Fruit fly (Drosophila melanogaster): ENCODE data around the gene Syp.
A peak's percentile ranks its signal among the peaks of the same experiment; 100 is the strongest.

Syp gene

dm6 chr3R:20791212-20791789, 34.8 kb downstream of the Syp start:
- no peak for TF ChIP-seq fd96Ca (GFP tag; IDR thresholded peaks at IDR 0.05)
- TF ChIP-seq D1 (tag; optimal IDR thresholded peaks at IDR 0.05) = no peak
- no peak for TF ChIP-seq CG10348 (GFP tag; IDR thresholded peaks at IDR 0.05)
- no peak for TF ChIP-seq CG12605 (GFP tag; IDR thresholded peaks at IDR 0.05)
- TF ChIP-seq CG15710 (tag; optimal IDR thresholded peaks at IDR 0.05) = no peak
- no peak for TF ChIP-seq Snoo (tag; optimal IDR thresholded peaks at IDR 0.05)
- no peak for TF ChIP-seq gl (tag; optimal IDR thresholded peaks at IDR 0.05)
- no peak for TF ChIP-seq CG34367 (tag; optimal IDR thresholded peaks at IDR 0.05)
- no peak for TF ChIP-seq Pif1A (GFP tag; optimal IDR thresholded peaks at IDR 0.05)
- TF ChIP-seq CG17806 (tag; optimal IDR thresholded peaks at IDR 0.05) = no peak
- TF ChIP-seq CG4496 (GFP tag; IDR thresholded peaks at IDR 0.05) = 0 out of 3 replicates have a peak, but pooled peaks have one; percentile 25
- peak; percentile 90 for TF ChIP-seq EcR (GFP tag; optimal IDR thresholded peaks at IDR 0.05)
- TF ChIP-seq rn (GFP tag; IDR thresholded peaks at IDR 0.05) = no peak
- no peak for TF ChIP-seq CG8301 (tag; optimal IDR thresholded peaks at IDR 0.05)
- no peak for TF ChIP-seq CG8159 (tag; optimal IDR thresholded peaks at IDR 0.05)
- TF ChIP-seq CG14655 (GFP tag; optimal IDR thresholded peaks at IDR 0.05) = no peak

DNA sequence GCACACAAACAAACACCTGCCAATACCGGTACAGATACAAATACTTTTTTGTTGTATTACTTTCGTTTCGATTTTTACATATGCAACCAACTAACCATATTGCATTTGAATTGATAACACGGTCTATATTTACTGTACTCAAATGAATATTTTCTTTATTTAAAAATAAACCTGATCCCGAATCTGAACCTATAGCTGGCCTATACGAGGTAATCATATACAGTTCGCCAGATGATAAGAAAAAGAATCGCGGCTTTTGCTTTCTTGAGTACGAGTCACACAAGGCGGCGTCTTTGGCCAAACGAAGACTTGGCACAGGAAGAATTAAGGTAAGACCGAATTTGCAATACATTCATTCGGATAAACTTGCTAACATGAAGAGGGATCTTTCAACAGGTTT, 40.4 kb downstream of the Syp start:
- no peak for TF ChIP-seq Snoo (tag; optimal IDR thresholded peaks at IDR 0.05)
- TF ChIP-seq Ets98B (GFP tag; IDR thresholded peaks at IDR 0.05) = no peak
- TF ChIP-seq CG13204 (GFP tag; optimal IDR thresholded peaks at IDR 0.05) = no peak

DNA sequence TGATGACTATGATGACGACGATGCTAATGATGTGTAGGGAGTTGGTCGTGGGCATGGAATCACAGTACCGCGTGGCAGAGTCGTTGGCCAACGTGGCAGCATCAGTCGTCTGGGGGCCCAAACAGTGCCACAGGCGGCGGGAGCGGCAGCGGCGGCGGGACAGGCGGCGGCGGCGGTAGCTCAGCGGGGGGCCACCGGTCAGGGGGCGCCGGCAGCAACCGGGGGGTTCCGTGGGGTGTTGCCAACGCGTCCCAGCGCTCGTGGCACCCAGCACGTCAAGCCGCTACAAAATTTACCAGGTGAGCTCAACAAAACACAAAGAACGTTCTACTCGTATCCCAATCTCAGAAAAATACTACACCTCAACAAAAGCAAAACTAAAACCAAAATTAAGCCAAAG, 45.7 kb downstream of the Syp start:
- no peak for TF ChIP-seq D1 (tag; optimal IDR thresholded peaks at IDR 0.05)
- no peak for TF ChIP-seq CG12605 (GFP tag; IDR thresholded peaks at IDR 0.05)
- no peak for TF ChIP-seq EcR (GFP tag; optimal IDR thresholded peaks at IDR 0.05)
- TF ChIP-seq CG13204 (GFP tag; optimal IDR thresholded peaks at IDR 0.05) = no peak
- TF ChIP-seq CG8301 (tag; optimal IDR thresholded peaks at IDR 0.05) = no peak
- no peak for TF ChIP-seq CG14655 (GFP tag; optimal IDR thresholded peaks at IDR 0.05)
- TF ChIP-seq CG4496 (GFP tag; IDR thresholded peaks at IDR 0.05) = no peak
- TF ChIP-seq CG34367 (tag; optimal IDR thresholded peaks at IDR 0.05) = no peak

DNA sequence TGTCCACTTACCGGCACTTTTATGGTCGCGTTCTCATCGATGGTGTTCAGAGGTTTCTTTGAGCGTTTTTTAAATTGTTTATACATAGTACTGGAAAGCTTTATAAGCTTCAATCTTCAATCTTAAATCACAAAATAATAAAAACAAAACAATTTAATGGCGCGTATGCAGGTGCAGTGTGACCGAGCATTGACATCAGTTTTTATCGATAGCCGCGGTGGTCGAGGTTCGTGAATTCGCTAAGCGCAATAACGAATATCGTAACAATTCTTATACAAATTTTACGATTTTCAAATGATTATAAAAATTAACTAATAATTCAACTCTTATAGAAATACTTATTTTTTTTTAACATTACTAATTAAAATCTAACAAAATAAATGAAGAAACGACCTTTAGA, 59.5 kb downstream of the Syp start, which contains the start of gene Fancd2:
TSS of gene Fancd2 (minus strand) at position 183 of the 400 bp plus-strand sequence.
- peak; percentile 10 for TF ChIP-seq D1 (tag; optimal IDR thresholded peaks at IDR 0.05)
- TF ChIP-seq CG8301 (tag; optimal IDR thresholded peaks at IDR 0.05) = no peak
- no peak for TF ChIP-seq Pif1A (GFP tag; optimal IDR thresholded peaks at IDR 0.05)

DNA sequence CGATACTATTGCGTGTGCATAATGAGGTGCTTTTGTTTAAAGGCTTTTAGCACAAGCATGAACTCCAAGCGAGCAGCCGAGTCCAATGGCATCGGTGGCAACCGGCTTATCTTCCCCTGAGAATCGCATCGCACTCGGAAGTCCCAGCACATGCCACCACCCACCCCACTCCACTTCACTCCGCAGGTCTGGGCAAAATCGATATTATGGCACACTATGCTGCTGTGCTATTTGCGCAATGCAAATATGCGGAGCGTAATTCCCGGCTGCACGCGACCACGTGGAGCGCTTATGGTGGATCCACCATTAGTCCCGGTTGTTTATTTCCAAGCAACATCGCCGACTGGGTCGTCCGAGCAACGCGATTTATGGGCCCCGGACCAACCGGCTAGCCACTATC, 61.7 kb downstream of the Syp start:
- TF ChIP-seq CG17806 (tag; optimal IDR thresholded peaks at IDR 0.05) = no peak
- no peak for TF ChIP-seq Ets98B (GFP tag; IDR thresholded peaks at IDR 0.05)
- no peak for TF ChIP-seq CG12605 (GFP tag; IDR thresholded peaks at IDR 0.05)
- TF ChIP-seq CG9948 (tag; optimal IDR thresholded peaks at IDR 0.05) = no peak
- TF ChIP-seq CG4496 (GFP tag; IDR thresholded peaks at IDR 0.05) = 0 out of 3 replicates have a peak, but pooled peaks have one; percentile 20
- no peak for TF ChIP-seq Pif1A (GFP tag; optimal IDR thresholded peaks at IDR 0.05)
- TF ChIP-seq gl (tag; optimal IDR thresholded peaks at IDR 0.05) = no peak
- TF ChIP-seq Snoo (tag; optimal IDR thresholded peaks at IDR 0.05) = no peak
- TF ChIP-seq EcR (GFP tag; optimal IDR thresholded peaks at IDR 0.05) = no peak

dm6 chr3R:20818689-20819088, 62.2 kb downstream of the Syp start, which contains the start of gene CG17270:
CG17270 (minus strand) TSS chr3R:20818929.
- TF ChIP-seq Ets98B (GFP tag; IDR thresholded peaks at IDR 0.05) (no peak), CG32121 (GFP tag; IDR thresholded peaks at IDR 0.05) (0 out of 2 replicates have a peak, but pooled peaks have one; percentile 8)

DNA sequence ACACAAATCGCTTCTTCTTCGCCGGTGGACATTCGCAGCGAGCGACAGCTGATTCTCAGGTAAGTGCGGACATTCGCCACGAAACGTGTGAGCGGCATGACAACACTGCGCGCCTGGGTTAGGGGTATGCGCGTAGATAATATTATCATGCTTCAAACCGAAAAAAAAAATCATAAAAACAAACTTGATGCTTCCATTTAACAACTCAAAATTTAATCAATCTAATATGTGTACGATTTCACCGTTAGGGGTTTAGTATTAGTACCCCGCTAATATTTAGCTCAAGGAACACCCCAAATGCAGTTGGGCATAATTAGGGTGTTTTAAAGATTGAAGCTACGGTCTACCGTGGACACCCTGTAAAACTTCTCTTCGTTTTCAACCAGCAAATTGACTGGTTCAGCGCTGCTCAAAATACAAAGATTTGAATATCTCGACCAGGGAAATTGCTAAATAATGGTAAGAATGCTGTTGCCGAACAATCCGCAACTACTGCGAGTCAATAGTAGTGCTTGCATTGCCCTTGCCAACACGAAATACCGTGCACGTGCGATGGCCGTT, 65.4 kb downstream of the Syp start, which contains the start of the genes CG17271 and RpS20:
TSS of gene CG17271 (minus strand) at position 34 of the 561 bp plus-strand sequence.
TSS of gene RpS20 (plus strand) at position 367 of the 561 bp plus-strand sequence.
- TF ChIP-seq CG32121 (GFP tag; IDR thresholded peaks at IDR 0.05) (peak; percentile 83), D1 (tag; optimal IDR thresholded peaks at IDR 0.05) (no peak), rn (GFP tag; IDR thresholded peaks at IDR 0.05) (peak; percentile 76), Pif1B (GFP tag; optimal IDR thresholded peaks at IDR 0.05) (no peak), EcR (GFP tag; optimal IDR thresholded peaks at IDR 0.05) (peak; percentile 32), CG10348 (GFP tag; IDR thresholded peaks at IDR 0.05) (no peak; the same call in 1 of the 2 replicates), CG34367 (tag; optimal IDR thresholded peaks at IDR 0.05) (peak; percentile 64), CG15710 (tag; optimal IDR thresholded peaks at IDR 0.05) (peak; percentile 77), CG17806 (tag; optimal IDR thresholded peaks at IDR 0.05) (peak; percentile 74), CG4496 (GFP tag; IDR thresholded peaks at IDR 0.05) (peak; percentile 92), Snoo (tag; optimal IDR thresholded peaks at IDR 0.05) (peak; percentile 75), gl (tag; optimal IDR thresholded peaks at IDR 0.05) (peak; percentile 51), fd96Ca (GFP tag; IDR thresholded peaks at IDR 0.05) (peak; percentile 90), CG14655 (GFP tag; optimal IDR thresholded peaks at IDR 0.05) (no peak), CG8301 (tag; optimal IDR thresholded peaks at IDR 0.05) (peak; percentile 80), CG9948 (tag; optimal IDR thresholded peaks at IDR 0.05) (peak; percentile 59), Ets98B (GFP tag; IDR thresholded peaks at IDR 0.05) (peak; percentile 88), CG12605 (GFP tag; IDR thresholded peaks at IDR 0.05) (peak; percentile 67), CG13204 (GFP tag; optimal IDR thresholded peaks at IDR 0.05) (no peak), Pif1A (GFP tag; optimal IDR thresholded peaks at IDR 0.05) (no peak), CG8159 (tag; optimal IDR thresholded peaks at IDR 0.05) (peak; percentile 74)
